Worm (Caenorhabditis elegans): ENCODE results near the gene nlp-60.

Gene nlp-60

ce11 chrIV:8653592-8653991, 25.5 kb downstream of the nlp-60 start, which contains the start of gene C49C8.5:
C49C8.5 (minus strand) TSS chrIV:8653664.
- TF ChIP-seq php-3 (GFP tag; IDR thresholded peaks at IDR 0.05) = peak; percentile 84
- no peak for TF ChIP-seq unc-62 (GFP tag; optimal IDR thresholded peaks at IDR 0.05 in 1 of 2)
- no peak for TF ChIP-seq unc-62 (tag; optimal IDR thresholded peaks at IDR 0.05)
- no peak for TF ChIP-seq nhr-102 (tag; optimal IDR thresholded peaks at IDR 0.05)
- TF ChIP-seq ces-1 (GFP tag; optimal IDR thresholded peaks at IDR 0.05) = no peak
- peak; percentile 59 for TF ChIP-seq pqm-1 (tag; optimal IDR thresholded peaks at IDR 0.05)
- TF ChIP-seq hlh-30 (tag; optimal IDR thresholded peaks at IDR 0.05; ENCODE audit: insufficient read depth) = no peak
- TF ChIP-seq dve-1 (tag; optimal IDR thresholded peaks at IDR 0.05; ENCODE audit: insufficient read depth) = peak; percentile 10
- no peak for TF ChIP-seq daf-16 (GFP tag; optimal IDR thresholded peaks at IDR 0.05)
- peak; percentile 15 for TF ChIP-seq daf-16 (tag; optimal IDR thresholded peaks at IDR 0.05)
- TF ChIP-seq F44E2.7 (GFP tag; IDR thresholded peaks at IDR 0.05) = no peak

- no peak for TF ChIP-seq lin-15B (tag; optimal IDR thresholded peaks at IDR 0.05)
- TF ChIP-seq lim-7 (GFP tag; IDR thresholded peaks at IDR 0.05) = no peak
- no peak for TF ChIP-seq nhr-28 (tag; optimal IDR thresholded peaks at IDR 0.05)
- TF ChIP-seq nhr-102 (tag; optimal IDR thresholded peaks at IDR 0.05) = no peak
- no peak for TF ChIP-seq nhr-77 (tag; optimal IDR thresholded peaks at IDR 0.05)
- no peak for TF ChIP-seq lin-39 (tag; optimal IDR thresholded peaks at IDR 0.05)
These were observed 27.3 kb downstream of the nlp-60 start, which contains the start of gene C49C8.8 for ce11 chrIV:8651835-8652234. C49C8.8 (plus strand) TSS chrIV:8652135.

ce11 chrIV:8650696-8651095, 28.4 kb downstream of the nlp-60 start, which contains the start of gene C49C8.2:
C49C8.2 (plus strand) TSS chrIV:8651088.
- no peak for TF ChIP-seq tag-97 (GFP tag; IDR thresholded peaks at IDR 0.05)
- TF ChIP-seq lim-7 (GFP tag; IDR thresholded peaks at IDR 0.05) = no peak
- TF ChIP-seq lin-29 (GFP tag; IDR thresholded peaks at IDR 0.05) = no peak
- TF ChIP-seq snpc-1.2 (GFP tag; IDR thresholded peaks at IDR 0.05) = no peak
- no peak for TF ChIP-seq F26F4.8 (GFP tag; conservative IDR thresholded peaks at IDR 0.05)
- TF ChIP-seq nhr-76 (tag; optimal IDR thresholded peaks at IDR 0.05) = no peak
- no peak for TF ChIP-seq saeg-2 (GFP tag; IDR thresholded peaks at IDR 0.05)
- TF ChIP-seq lir-3 (tag; optimal IDR thresholded peaks at IDR 0.05) = no peak
- no peak for TF ChIP-seq hif-1 (tag; optimal IDR thresholded peaks at IDR 0.05)
- TF ChIP-seq ceh-28 (tag; optimal IDR thresholded peaks at IDR 0.05) = no peak
- TF ChIP-seq F37D6.2 (tag; optimal IDR thresholded peaks at IDR 0.05) = no peak
- no peak for TF ChIP-seq T26A8.4 (GFP tag; IDR thresholded peaks at IDR 0.05)
- TF ChIP-seq dmd-8 (GFP tag; IDR thresholded peaks at IDR 0.05) = no peak
- TF ChIP-seq Y105C5A.15 (GFP tag; IDR thresholded peaks at IDR 0.05) = no peak
- peak; percentile 56 for TF ChIP-seq dve-1 (tag; optimal IDR thresholded peaks at IDR 0.05; ENCODE audit: insufficient read depth)
- TF ChIP-seq ceh-82 (tag; optimal IDR thresholded peaks at IDR 0.05) = no peak
- TF ChIP-seq jun-1 (tag; optimal IDR thresholded peaks at IDR 0.05) = no peak
- TF ChIP-seq unc-39 (tag; optimal IDR thresholded peaks at IDR 0.05) = no peak
- peak in 1 of 2 experiments; percentile 81 for TF ChIP-seq unc-62 (GFP tag; optimal IDR thresholded peaks at IDR 0.05 in 1 of 2)
- no peak for TF ChIP-seq unc-62 (tag; optimal IDR thresholded peaks at IDR 0.05)
- TF ChIP-seq ztf-11 (tag; optimal IDR thresholded peaks at IDR 0.05) = no peak
- TF ChIP-seq Y75B8A.6 (GFP tag; IDR thresholded peaks at IDR 0.05) = no peak
- no peak for TF ChIP-seq spr-1 (tag; optimal IDR thresholded peaks at IDR 0.05)
- TF ChIP-seq nhr-25 (tag; optimal IDR thresholded peaks at IDR 0.05; ENCODE audit: borderline replicate concordance, insufficient read depth) = no peak
- TF ChIP-seq hlh-11 (tag; optimal IDR thresholded peaks at IDR 0.05) = peak; percentile 51
- TF ChIP-seq attf-4 (tag; optimal IDR thresholded peaks at IDR 0.05) = no peak
- no peak for TF ChIP-seq Y5F2A.4 (GFP tag; optimal IDR thresholded peaks at IDR 0.05)
- no peak for TF ChIP-seq ctbp-1 (GFP tag; IDR thresholded peaks at IDR 0.05)
- no peak for TF ChIP-seq ZK337.2 (GFP tag; IDR thresholded peaks at IDR 0.05)
- no peak for TF ChIP-seq ceh-62 (tag; optimal IDR thresholded peaks at IDR 0.05)
- TF ChIP-seq nhr-6 (tag; optimal IDR thresholded peaks at IDR 0.05) = no peak
- TF ChIP-seq spr-3 (GFP tag; optimal IDR thresholded peaks at IDR 0.05) = no peak
- TF ChIP-seq zag-1 (tag; optimal IDR thresholded peaks at IDR 0.05) = no peak
- TF ChIP-seq Y48G9A.11 (GFP tag; IDR thresholded peaks at IDR 0.05) = no peak
- no peak for TF ChIP-seq ceh-20 (GFP tag; IDR thresholded peaks at IDR 0.05)
- TF ChIP-seq T20F7.1 (GFP tag; optimal IDR thresholded peaks at IDR 0.05) = peak; percentile 28
- TF ChIP-seq hmg-1.1 (GFP tag; IDR thresholded peaks at IDR 0.05) = no peak
